Worm (Caenorhabditis elegans): Measurements from ENCODE around the gene F11A5.17.

ce11 chrV:16169026-16169425 is 32.8 kb upstream of the F11A5.17 start, which contains the start of gene str-111:
- TF ChIP-seq ama-1 (optimal IDR thresholded peaks at IDR 0.05) (no peak), ref-2 (tag; optimal IDR thresholded peaks at IDR 0.05) (no peak), nhr-11 (tag; optimal IDR thresholded peaks at IDR 0.05) (no peak), pat-9 (tag; optimal IDR thresholded peaks at IDR 0.05) (no peak), tbx-2 (tag; optimal IDR thresholded peaks at IDR 0.05) (no peak), elt-2 (tag; optimal IDR thresholded peaks at IDR 0.05) (no peak)
